Fruit fly (Drosophila melanogaster) whole organism, adult: ENCODE measurements around the gene CG1529.

ENCODE experiments used
- CG11617 ChIP-seq: fragments of 200-800 bp; sonication (Bioruptor generic); optimal IDR thresholded peaks from 2 replicates; lab custom pipeline; 2017; ENCODE audit warnings: mild to moderate bottlenecking, missing biosample characterization, missing genetic modification reagents, missing genetic modification characterization
- CG12768 ChIP-seq: fragments of 200-800 bp; sonication (Bioruptor generic); optimal IDR thresholded peaks from 2 replicates; lab custom pipeline; 2017; ENCODE audit warnings: missing biosample characterization, missing genetic modification characterization, mild to moderate bottlenecking, moderate library complexity, missing genetic modification reagents
- CG14711 ChIP-seq: fragments of 200-800 bp; sonication (Bioruptor generic); optimal IDR thresholded peaks from 2 replicates; lab custom pipeline; 2018; ENCODE audit warnings: missing biosample characterization, mild to moderate bottlenecking, missing genetic modification characterization, moderate library complexity
- CG1620 ChIP-seq: fragments of 200-800 bp; sonication (Bioruptor generic); optimal IDR thresholded peaks from 2 replicates; lab custom pipeline; 2016; ENCODE audit warnings: missing biosample characterization, missing genetic modification characterization
- CG33017 ChIP-seq: fragments of 200-800 bp; sonication (Bioruptor generic); optimal IDR thresholded peaks from 2 replicates; lab custom pipeline; 2018; ENCODE audit warnings: missing biosample characterization, mild to moderate bottlenecking, missing genetic modification characterization, moderate library complexity
- CG7045 ChIP-seq: fragments of 200-800 bp; sonication (Bioruptor generic); optimal IDR thresholded peaks from 2 replicates; lab custom pipeline; 2017; ENCODE audit warnings: missing biosample characterization, mild to moderate bottlenecking, missing genetic modification characterization
- CG7101 ChIP-seq: fragments of 200-800 bp; sonication (Bioruptor generic); optimal IDR thresholded peaks from 2 replicates; lab custom pipeline; 2018; ENCODE audit warnings: missing biosample characterization, mild to moderate bottlenecking, missing genetic modification characterization, moderate library complexity
- Clk ChIP-seq: fragments of 200-800 bp; sonication (Bioruptor generic); optimal IDR thresholded peaks from 2 replicates; lab custom pipeline; 2017; ENCODE audit warnings: missing biosample characterization, missing genetic modification characterization
- Crg-1 ChIP-seq: fragments of 200-800 bp; sonication (Bioruptor generic); optimal IDR thresholded peaks from 2 replicates; lab custom pipeline; 2016; ENCODE audit warnings: missing biosample characterization, missing genetic modification characterization
- Hr96 ChIP-seq: fragments of 200-800 bp; sonication (Bioruptor generic); optimal IDR thresholded peaks from 2 replicates; lab custom pipeline; 2016; ENCODE audit warnings: missing biosample characterization, missing genetic modification characterization
- Mnt ChIP-seq: fragments of 200-800 bp; sonication (Bioruptor generic); optimal IDR thresholded peaks from 2 replicates; lab custom pipeline; 2016; ENCODE audit warnings: missing biosample characterization, mild to moderate bottlenecking, missing genetic modification characterization
- bab1 ChIP-seq: fragments of 200-800 bp; sonication (Bioruptor generic); optimal IDR thresholded peaks from 3 replicates; lab custom pipeline; 2019; ENCODE audit warnings: missing biosample characterization, mild to moderate bottlenecking, missing genetic modification characterization, moderate library complexity
- cic ChIP-seq: fragments of 200-800 bp; sonication (Bioruptor generic); optimal IDR thresholded peaks from 2 replicates; lab custom pipeline; 2017; ENCODE audit warnings: missing biosample characterization, mild to moderate bottlenecking, missing genetic modification characterization, moderate library complexity
- cnc ChIP-seq, 2 experiments: fragments of >200 bp; optimal IDR thresholded peaks; 2 replicates each; lab custom pipeline; 2017
- kay ChIP-seq: fragments of 200-800 bp; sonication (Bioruptor generic); peaks from one replicate; lab custom pipeline; 2016; ENCODE audit warnings: missing biosample characterization, missing genetic modification characterization, borderline replicate concordance
- ovo ChIP-seq: fragments of 200-800 bp; sonication (Bioruptor generic); optimal IDR thresholded peaks from 2 replicates; lab custom pipeline; 2016; ENCODE audit warnings: missing biosample characterization, missing genetic modification characterization
- pad ChIP-seq: fragments of 200-800 bp; sonication (Bioruptor generic); optimal IDR thresholded peaks from 3 replicates; lab custom pipeline; 2017; ENCODE audit warnings: missing biosample characterization, missing genetic modification characterization, mild to moderate bottlenecking, moderate library complexity, missing genetic modification reagents
- tj ChIP-seq: fragments of 200-800 bp; sonication (Bioruptor generic); optimal IDR thresholded peaks from 3 replicates; lab custom pipeline; 2017; ENCODE audit warnings: missing biosample characterization, mild to moderate bottlenecking, missing genetic modification characterization, moderate library complexity
- toe ChIP-seq: fragments of 200-800 bp; sonication (Bioruptor generic); optimal IDR thresholded peaks from 2 replicates; lab custom pipeline; 2016; ENCODE audit warnings: missing biosample characterization, missing genetic modification characterization

Gene CG1529

dm6 chrX:21031819-21032261 lies at the start of gene CG1529:
TSS of gene CG1529 (minus strand) at chrX:21031950.
- TF ChIP-seq Mnt (GFP tag; lab: Kevin White, UChicago) (peak; percentile 7), CG12768 (no peak), bab1 (GFP tag; lab: Kevin White, UChicago) (peak; percentile 16), CG33017 (no peak), CG7101 (tag; lab: Kevin White, UChicago) (peak; percentile 17), cnc (optimal IDR thresholded peaks at IDR 0.05; lab: Kevin White, UChicago) (no peak)

dm6 chrX:21080335-21080734 lies 48.6 kb upstream of the CG1529 start:
- TF ChIP-seq cnc (optimal IDR thresholded peaks at IDR 0.05; lab: Kevin White, UChicago), result no peak
- TF ChIP-seq Clk (GFP tag; lab: Kevin White, UChicago), result no peak
- TF ChIP-seq CG12768, result no peak
- TF ChIP-seq CG1620 (GFP tag; lab: Kevin White, UChicago), result no peak
- no peak for TF ChIP-seq Hr96
- no peak for TF ChIP-seq cic (GFP tag; lab: Kevin White, UChicago)
- no peak for TF ChIP-seq CG14711 (tag; lab: Kevin White, UChicago)

dm6 chrX:21074329-21074708 lies 42.6 kb upstream of the CG1529 start:
- TF ChIP-seq CG1620 (GFP tag; lab: Kevin White, UChicago), result peak; percentile 31
- TF ChIP-seq tj (GFP tag; lab: Kevin White, UChicago), result no peak
- peak; percentile 14 for TF ChIP-seq CG14711 (tag; lab: Kevin White, UChicago)
- TF ChIP-seq bab1 (GFP tag; lab: Kevin White, UChicago), result peak; percentile 57

dm6 chrX:21073641-21074328 lies 42.0 kb upstream of the CG1529 start:
- TF ChIP-seq tj (GFP tag; lab: Kevin White, UChicago) (peak; percentile 98), bab1 (GFP tag; lab: Kevin White, UChicago) (no peak)

dm6 chrX:21072953-21073352 lies 41.2 kb upstream of the CG1529 start:
- no peak for TF ChIP-seq Crg-1
- TF ChIP-seq CG7045, result peak; percentile 6
- TF ChIP-seq toe (GFP tag; lab: Kevin White, UChicago), result no peak
- peak; percentile 17 for TF ChIP-seq CG14711 (tag; lab: Kevin White, UChicago)
- TF ChIP-seq Clk (GFP tag; lab: Kevin White, UChicago), result no peak

- no peak for TF ChIP-seq bab1 (GFP tag; lab: Kevin White, UChicago)
- peak; percentile 9 for TF ChIP-seq Mnt (GFP tag; lab: Kevin White, UChicago)
- no peak for TF ChIP-seq CG14711 (tag; lab: Kevin White, UChicago)
- TF ChIP-seq CG33017, result no peak
- no peak for TF ChIP-seq CG12768
- peak; percentile 83 for TF ChIP-seq ovo (GFP tag; lab: Kevin White, UChicago)
- no peak for TF ChIP-seq CG11617 (GFP tag; lab: Kevin White, UChicago)
- peak; percentile 18 for TF ChIP-seq tj (GFP tag; lab: Kevin White, UChicago)
- TF ChIP-seq cic (GFP tag; lab: Kevin White, UChicago), result peak; percentile 20
- no peak for TF ChIP-seq CG1620 (GFP tag; lab: Kevin White, UChicago)
- TF ChIP-seq pad, result peak; percentile 38
- TF ChIP-seq Hr96, result no peak
These were observed 40.1 kb upstream of the CG1529 start for dm6 chrX:21071693-21072357.

- TF ChIP-seq pad (peak; percentile 5), CG14711 (tag; lab: Kevin White, UChicago) (no peak), cnc (optimal IDR thresholded peaks at IDR 0.05; lab: Kevin White, UChicago) (no peak)
These were observed 36.2 kb upstream of the CG1529 start for dm6 chrX:21067908-21068307.

- TF ChIP-seq bab1 (GFP tag; lab: Kevin White, UChicago) (no peak), Hr96 (peak; percentile 18), kay (peak; percentile 17)
These were observed 35.7 kb upstream of the CG1529 start, which contains the start of gene CG32512 for dm6 chrX:21067474-21067873. TSS of gene CG32512 (minus strand) at chrX:21067540.
